Fruit fly (Drosophila melanogaster) whole organism, embryonic: ENCODE results near the gene Irk1.

ENCODE experiments used
- Atf6 ChIP-seq: fragments of 200-800 bp; sonication (Bioruptor generic); IDR thresholded peaks from 2 replicates; pipeline ENCODE4 v1.3.6; 2022; ENCODE audit warnings: missing biosample characterization, missing genetic modification characterization
- CG10543 ChIP-seq: fragments of 200-800 bp; sonication (Bioruptor generic); optimal IDR thresholded peaks from 3 replicates; lab custom pipeline; 2017; ENCODE audit warnings: missing biosample characterization, mild to moderate bottlenecking, missing genetic modification characterization, moderate library complexity
- CG10959 ChIP-seq: fragments of 200-800 bp; sonication (Bioruptor generic); IDR thresholded peaks from 2 replicates; pipeline ENCODE4 v1.3.6; 2022; ENCODE audit warnings: missing biosample characterization, missing genetic modification characterization
- CG11398 ChIP-seq: fragments of 200-800 bp; sonication (Bioruptor generic); optimal IDR thresholded peaks from 2 replicates; lab custom pipeline; 2016; ENCODE audit warnings: missing biosample characterization, missing genetic modification characterization
- CG12155 ChIP-seq: fragments of 200-800 bp; sonication (Bioruptor generic); optimal IDR thresholded peaks from 3 replicates; lab custom pipeline; 2016; ENCODE audit warnings: missing biosample characterization, missing genetic modification characterization
- CG12299 ChIP-seq: fragments of 200-800 bp; sonication (Bioruptor generic); optimal IDR thresholded peaks from 2 replicates; lab custom pipeline; 2018; ENCODE audit warnings: missing biosample characterization, mild to moderate bottlenecking, missing genetic modification characterization
- CG12659 ChIP-seq: fragments of 200-800 bp; sonication (Bioruptor generic); optimal IDR thresholded peaks from 3 replicates; lab custom pipeline; 2017; ENCODE audit warnings: mild to moderate bottlenecking, missing biosample characterization, missing genetic modification reagents, missing genetic modification characterization
- CG12744 ChIP-seq: fragments of 200-800 bp; sonication (Bioruptor generic); optimal IDR thresholded peaks from 2 replicates; lab custom pipeline; 2016; ENCODE audit warnings: missing biosample characterization, missing genetic modification characterization
- CG18764 ChIP-seq: fragments of 200-800 bp; sonication (Bioruptor generic); optimal IDR thresholded peaks from 3 replicates; lab custom pipeline; 2016; ENCODE audit warnings: missing biosample characterization, missing genetic modification characterization
- CG2120 ChIP-seq: fragments of 200-800 bp; sonication (Bioruptor generic); optimal IDR thresholded peaks from 3 replicates; lab custom pipeline; 2016; ENCODE audit warnings: missing biosample characterization, missing genetic modification characterization
- CG2678 ChIP-seq: fragments of 200-800 bp; sonication (Bioruptor generic); optimal IDR thresholded peaks from 3 replicates; lab custom pipeline; 2019; ENCODE audit warnings: missing biosample characterization, mild to moderate bottlenecking, missing genetic modification characterization, moderate library complexity
- CG3163 ChIP-seq: fragments of 200-800 bp; sonication (Bioruptor generic); optimal IDR thresholded peaks from 3 replicates; lab custom pipeline; 2016; ENCODE audit warnings: missing biosample characterization, missing genetic modification characterization
- CG32532 ChIP-seq: fragments of 200-800 bp; sonication (Bioruptor generic); IDR thresholded peaks from 2 replicates; pipeline ENCODE4 v1.3.6; 2022; ENCODE audit warnings: missing biosample characterization, missing genetic modification characterization
- CG3281 ChIP-seq: fragments of 200-800 bp; sonication (Bioruptor generic); optimal IDR thresholded peaks from 3 replicates; lab custom pipeline; 2017; ENCODE audit warnings: missing biosample characterization, mild to moderate bottlenecking, missing genetic modification characterization
- CG34376 ChIP-seq: fragments of 200-800 bp; sonication (Bioruptor generic); optimal IDR thresholded peaks from 2 replicates; lab custom pipeline; 2018; ENCODE audit warnings: missing biosample characterization, mild to moderate bottlenecking, missing genetic modification characterization
- CG5245 ChIP-seq: fragments of 200-800 bp; sonication (Bioruptor generic); optimal IDR thresholded peaks from 3 replicates; lab custom pipeline; 2016; ENCODE audit warnings: missing biosample characterization, missing genetic modification characterization
- CG6813 ChIP-seq: fragments of 200-800 bp; sonication (Bioruptor generic); optimal IDR thresholded peaks from 2 replicates; lab custom pipeline; 2017; ENCODE audit warnings: missing biosample characterization, missing genetic modification characterization, mild to moderate bottlenecking, moderate library complexity, missing genetic modification reagents
- CG7987 ChIP-seq: fragments of 200-800 bp; sonication (Bioruptor generic); optimal IDR thresholded peaks from 2 replicates; lab custom pipeline; 2018; ENCODE audit warnings: missing biosample characterization, mild to moderate bottlenecking, missing genetic modification characterization, moderate library complexity
- CG9437 ChIP-seq: fragments of 200-800 bp; sonication (Bioruptor generic); optimal IDR thresholded peaks from 2 replicates; lab custom pipeline; 2018; ENCODE audit warnings: missing biosample characterization, mild to moderate bottlenecking, missing genetic modification characterization
- D ChIP-seq, 2 experiments: fragments of 200-800 bp in 1 of 2; fragments of >200 bp in 1 of 2; sonication (Bioruptor generic) in 1 of 2; optimal IDR thresholded peaks; 2 replicates in 1 of 2; 3 replicates in 1 of 2; lab custom pipeline; 2017; ENCODE audit warnings: mild to moderate bottlenecking in 1 of 2, missing biosample characterization in 1 of 2, missing genetic modification characterization in 1 of 2, missing genetic modification reagents in 1 of 2
- D19A ChIP-seq: fragments of 200-800 bp; optimal IDR thresholded peaks from 3 replicates; lab custom pipeline; 2019; ENCODE audit warnings: missing biosample characterization, mild to moderate bottlenecking, missing genetic modification characterization, moderate library complexity
- D19B ChIP-seq: fragments of 200-800 bp; sonication (Bioruptor generic); optimal IDR thresholded peaks from 2 replicates; lab custom pipeline; 2017; ENCODE audit warnings: missing biosample characterization, mild to moderate bottlenecking, missing genetic modification characterization
- Dfd ChIP-seq, 2 experiments: fragments of >200 bp; optimal IDR thresholded peaks; 2 replicates each; lab custom pipeline; 2017; ENCODE audit warnings: missing biosample characterization in 2 of 2, missing genetic modification characterization in 2 of 2
- HLH3B ChIP-seq: fragments of 200-800 bp; sonication (Bioruptor generic); IDR thresholded peaks from 2 replicates; pipeline ENCODE4 v1.3.6; 2022; ENCODE audit warnings: missing biosample characterization, missing genetic modification characterization
- HmgZ ChIP-seq: fragments of 200-800 bp; sonication (Bioruptor generic); optimal IDR thresholded peaks from 2 replicates; lab custom pipeline; 2018; ENCODE audit warnings: missing biosample characterization, mild to moderate bottlenecking, missing genetic modification characterization
- Hr3 ChIP-seq: fragments of 200-800 bp; sonication (Bioruptor generic); optimal IDR thresholded peaks from 3 replicates; lab custom pipeline; 2016; ENCODE audit warnings: missing biosample characterization, missing genetic modification characterization
- Nf-YC ChIP-seq: fragments of 200-800 bp; optimal IDR thresholded peaks from 3 replicates; lab custom pipeline; 2019; ENCODE audit warnings: missing biosample characterization, mild to moderate bottlenecking, missing genetic modification characterization, moderate library complexity
- PHDP ChIP-seq: fragments of 200-800 bp; sonication (Bioruptor generic); optimal IDR thresholded peaks from 3 replicates; lab custom pipeline; 2018; ENCODE audit warnings: missing biosample characterization, mild to moderate bottlenecking, missing genetic modification characterization, moderate library complexity
- Ptx1 ChIP-seq: fragments of 200-800 bp; sonication (Bioruptor generic); IDR thresholded peaks from 2 replicates; pipeline ENCODE4 v1.3.6; 2022; ENCODE audit warnings: missing biosample characterization, missing genetic modification characterization
- Sox100B ChIP-seq: fragments of 200-800 bp; sonication (Bioruptor generic); optimal IDR thresholded peaks from 3 replicates; lab custom pipeline; 2018; ENCODE audit warnings: missing biosample characterization, mild to moderate bottlenecking, missing genetic modification characterization
- Sry-β ChIP-seq: fragments of 200-800 bp; sonication (Bioruptor generic); optimal IDR thresholded peaks from 2 replicates; lab custom pipeline; 2018; ENCODE audit warnings: missing biosample characterization, mild to moderate bottlenecking, missing genetic modification characterization, moderate library complexity
- Vsx1 ChIP-seq: fragments of 200-800 bp; sonication (Bioruptor generic); optimal IDR thresholded peaks from 2 replicates; lab custom pipeline; 2017; ENCODE audit warnings: missing biosample characterization, mild to moderate bottlenecking, missing genetic modification characterization, missing genetic modification reagents
- Xrp1 ChIP-seq: fragments of 200-800 bp; sonication (Bioruptor generic); IDR thresholded peaks from 2 replicates; pipeline ENCODE4 v1.3.6; 2022; ENCODE audit warnings: missing biosample characterization, missing genetic modification characterization
- chm ChIP-seq: fragments of 200-800 bp; sonication (Bioruptor generic); IDR thresholded peaks from 2 replicates; pipeline ENCODE4 v1.3.6; 2022; ENCODE audit warnings: missing biosample characterization, missing genetic modification characterization
- cwo ChIP-seq: fragments of 200-800 bp; sonication (Bioruptor generic); optimal IDR thresholded peaks from 3 replicates; lab custom pipeline; 2017; ENCODE audit warnings: missing biosample characterization, missing genetic modification characterization, mild to moderate bottlenecking, moderate library complexity, missing genetic modification reagents
- dpn ChIP-seq, 2 experiments: fragments of 200-800 bp; sonication (Bioruptor generic); optimal IDR thresholded peaks; 3 replicates each; lab custom pipeline; 2016; ENCODE audit warnings: missing biosample characterization in 2 of 2, missing genetic modification characterization in 2 of 2
- grau ChIP-seq: fragments of 200-800 bp; optimal IDR thresholded peaks from 3 replicates; lab custom pipeline; 2019; ENCODE audit warnings: missing biosample characterization, mild to moderate bottlenecking, missing genetic modification characterization, moderate library complexity
- hb ChIP-seq: fragments of 200-800 bp; sonication (Bioruptor generic); IDR thresholded peaks from 3 replicates; pipeline ENCODE4 v1.3.6; 2022; ENCODE audit warnings: missing biosample characterization, missing genetic modification characterization; ENCODE audit not compliant: partially characterized antibody
- jing ChIP-seq: fragments of 200-800 bp; sonication (Bioruptor generic); optimal IDR thresholded peaks from 2 replicates; lab custom pipeline; 2018; ENCODE audit warnings: missing biosample characterization, mild to moderate bottlenecking, missing genetic modification characterization
- lab ChIP-seq: fragments of 200-800 bp; sonication (Bioruptor generic); optimal IDR thresholded peaks from 3 replicates; lab custom pipeline; 2017; ENCODE audit warnings: missing biosample characterization, missing genetic modification characterization, mild to moderate bottlenecking, moderate library complexity, missing genetic modification reagents
- nom ChIP-seq: fragments of 200-800 bp; sonication (Bioruptor generic); optimal IDR thresholded peaks from 2 replicates; lab custom pipeline; 2017; ENCODE audit warnings: missing biosample characterization, missing genetic modification characterization, mild to moderate bottlenecking, moderate library complexity, missing genetic modification reagents
- pb ChIP-seq: fragments of 200-800 bp; sonication (Bioruptor generic); optimal IDR thresholded peaks from 3 replicates; lab custom pipeline; 2016; ENCODE audit warnings: missing biosample characterization, missing genetic modification characterization
- pros ChIP-seq: fragments of 200-800 bp; sonication (Bioruptor generic); optimal IDR thresholded peaks from 3 replicates; lab custom pipeline; 2019; ENCODE audit warnings: missing biosample characterization, mild to moderate bottlenecking, missing genetic modification characterization, moderate library complexity
- slbo ChIP-seq: fragments of 200-800 bp; sonication (Bioruptor generic); IDR thresholded peaks from 2 replicates; pipeline ENCODE4 v1.3.6; 2022; ENCODE audit warnings: missing biosample characterization, missing genetic modification characterization
- stc ChIP-seq: fragments of 200-800 bp; sonication (Bioruptor generic); IDR thresholded peaks from 2 replicates; pipeline ENCODE4 v1.3.6; 2022; ENCODE audit warnings: missing biosample characterization, missing genetic modification characterization
- wdn ChIP-seq: fragments of 200-800 bp; sonication (Bioruptor generic); IDR thresholded peaks from 2 replicates; pipeline ENCODE4 v1.3.6; 2022; ENCODE audit warnings: missing biosample characterization, missing genetic modification characterization

Irk1 gene

dm6 chr3R:23210243-23211215 is 42.4 kb downstream of the Irk1 start (continued):
- TF ChIP-seq jing: no peak
- peak; percentile 9 for TF ChIP-seq CG12659 (GFP tag; lab: Kevin White, UChicago)
- no peak for TF ChIP-seq CG18764
- TF ChIP-seq nom (GFP tag; lab: Kevin White, UChicago): peak; percentile 60
- no peak for TF ChIP-seq pb (GFP tag; lab: Kevin White, UChicago)
- no peak for TF ChIP-seq wdn (GFP tag; lab: Robert Waterston, UW)
- TF ChIP-seq PHDP: peak; percentile 3
- TF ChIP-seq CG3281 (GFP tag; lab: Kevin White, UChicago): peak; percentile 30
- TF ChIP-seq CG2120 (GFP tag; lab: Kevin White, UChicago): peak; percentile 47
- peak; percentile 37; the same call in 1 of the 2 replicates for TF ChIP-seq Ptx1 (GFP tag; lab: Robert Waterston, UW)
- no peak for TF ChIP-seq D19B (GFP tag; lab: Kevin White, UChicago)
- peak; percentile 91 for TF ChIP-seq CG3163 (GFP tag; lab: Kevin White, UChicago)
- no peak for TF ChIP-seq CG5245 (GFP tag; lab: Kevin White, UChicago)
- no peak for TF ChIP-seq CG12299 (tag; lab: Kevin White, UChicago)
- TF ChIP-seq CG6813: no peak
- 0 out of 2 replicates have a peak, but pooled peaks have one; percentile 49 for TF ChIP-seq chm (GFP tag; lab: Robert Waterston, UW)
- peak; percentile 6 for TF ChIP-seq CG12155 (GFP tag; lab: Kevin White, UChicago)
- peak; percentile 95 for TF ChIP-seq CG7987
- no peak for TF ChIP-seq CG10959 (GFP tag; lab: Robert Waterston, UW)
- peak; percentile 4 for TF ChIP-seq pros
- peak; percentile 8 for TF ChIP-seq Sox100B (GFP tag; lab: Kevin White, UChicago)
- TF ChIP-seq CG34376 (GFP tag; lab: Kevin White, UChicago): peak; percentile 95
- 0 out of 2 replicates have a peak, but pooled peaks have one; percentile 9 for TF ChIP-seq HLH3B (GFP tag; lab: Robert Waterston, UW)
- TF ChIP-seq Vsx1 (GFP tag; lab: Kevin White, UChicago): peak; percentile 38
- TF ChIP-seq Xrp1: 0 out of 2 replicates have a peak, but pooled peaks have one; percentile 9
- peak; percentile 49; the same call in 1 of the 2 replicates for TF ChIP-seq CG32532 (GFP tag; lab: Robert Waterston, UW)
- peak; percentile 21 for TF ChIP-seq CG2678 (tag; lab: Kevin White, UChicago)
- TF ChIP-seq D (optimal IDR thresholded peaks at IDR 0.05; lab: Kevin White, UChicago): no peak
- TF ChIP-seq D (GFP tag; optimal IDR thresholded peaks at IDR 0.05; lab: Kevin White, UChicago): no peak
- no peak for TF ChIP-seq CG12744 (GFP tag; lab: Kevin White, UChicago)
- TF ChIP-seq CG9437 (GFP tag; lab: Kevin White, UChicago): peak; percentile 7
- TF ChIP-seq dpn (GFP tag; optimal IDR thresholded peaks at IDR 0.05; lab: Kevin White, UChicago): peak in 1 of 2 experiments; percentile 5
- peak; percentile 85 for TF ChIP-seq Nf-YC (tag; lab: Kevin White, UChicago)
- TF ChIP-seq Sry-β (GFP tag; lab: Kevin White, UChicago): peak; percentile 33
- TF ChIP-seq Atf6 (GFP tag; lab: Robert Waterston, UW): peak; percentile 55
- TF ChIP-seq Hr3: no peak
- TF ChIP-seq CG10543 (GFP tag; lab: Kevin White, UChicago): peak; percentile 88
- TF ChIP-seq Dfd (GFP tag; optimal IDR thresholded peaks at IDR 0.05; lab: Kevin White, UChicago): no peak
- TF ChIP-seq CG11398 (GFP tag; lab: Kevin White, UChicago): no peak
- TF ChIP-seq cwo (GFP tag; lab: Kevin White, UChicago): peak; percentile 27
- peak; percentile 53 for TF ChIP-seq slbo (GFP tag; lab: Robert Waterston, UW)
- TF ChIP-seq D19A (tag; lab: Kevin White, UChicago): peak; percentile 91
- TF ChIP-seq lab: peak; percentile 37
- TF ChIP-seq hb (GFP tag; lab: Robert Waterston, UW): 0 out of 3 replicates have a peak, but pooled peaks have one; percentile 45
- TF ChIP-seq stc (GFP tag; lab: Robert Waterston, UW): 0 out of 2 replicates have a peak, but pooled peaks have one; percentile 17
- TF ChIP-seq grau: peak; percentile 43
- TF ChIP-seq HmgZ: peak; percentile 55
